Fruit fly (Drosophila melanogaster): ENCODE results near the gene CG3815.

DNA sequence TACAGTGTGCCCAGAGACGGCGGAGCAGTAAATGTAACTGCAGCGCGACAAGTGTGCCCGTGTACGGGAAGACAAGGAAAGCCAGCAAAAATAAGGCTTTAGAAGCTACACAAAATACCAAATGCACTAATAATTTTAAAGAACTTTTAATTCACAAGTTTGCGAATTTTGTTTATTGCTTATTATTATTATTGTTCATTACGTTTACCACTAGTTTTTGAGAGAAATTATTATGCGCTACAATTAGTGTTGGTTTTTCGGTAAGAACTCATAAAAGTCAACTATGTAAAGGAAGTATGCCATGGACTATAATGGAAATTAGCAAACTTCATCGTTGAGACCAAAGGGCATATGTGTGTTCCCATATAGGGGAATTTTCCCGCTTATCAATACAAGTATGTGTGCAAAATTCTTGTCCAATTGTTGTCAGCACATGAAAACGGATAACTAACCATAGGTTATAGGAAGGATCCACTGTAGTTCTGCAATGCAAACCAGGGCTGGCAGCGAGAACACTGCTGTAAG lies 27.9 kb upstream of the CG3815 start, which contains the start of gene schlank:
- TF ChIP-seq Myc (optimal IDR thresholded peaks at IDR 0.05) (no peak), insv (optimal IDR thresholded peaks at IDR 0.05) (no peak), h (optimal IDR thresholded peaks at IDR 0.05) (no peak)
